Fruit fly (Drosophila melanogaster) whole organism, prepupa: Measurements from ENCODE around the gene Lipt2.

Experiments
- Blimp-1 ChIP-seq: fragments of 200-800 bp; sonication (Bioruptor generic); optimal IDR thresholded peaks from 3 replicates; lab custom pipeline; 2017; ENCODE audit warnings: missing biosample characterization, missing genetic modification characterization, mild to moderate bottlenecking, moderate library complexity, missing genetic modification reagents
- CG15336 ChIP-seq: fragments of 200-800 bp; sonication (Bioruptor generic); IDR thresholded peaks from 2 replicates; pipeline ENCODE4 v1.3.6; 2022; ENCODE audit warnings: missing biosample characterization, missing genetic modification characterization
- CG1621 ChIP-seq: fragments of 200-800 bp; sonication (Bioruptor generic); optimal IDR thresholded peaks from 3 replicates; lab custom pipeline; 2018; ENCODE audit warnings: missing biosample characterization, mild to moderate bottlenecking, missing genetic modification characterization
- CG16779 ChIP-seq: fragments of 200-800 bp; sonication (Bioruptor generic); optimal IDR thresholded peaks from 3 replicates; lab custom pipeline; 2017; ENCODE audit warnings: missing biosample characterization, mild to moderate bottlenecking, missing genetic modification characterization
- CG32006 ChIP-seq: fragments of 200-800 bp; sonication (Bioruptor generic); optimal IDR thresholded peaks from 3 replicates; lab custom pipeline; 2017; ENCODE audit warnings: missing biosample characterization, mild to moderate bottlenecking, missing genetic modification characterization
- CG3919 ChIP-seq: fragments of 200-800 bp; sonication (Bioruptor generic); optimal IDR thresholded peaks from 3 replicates; lab custom pipeline; 2016; ENCODE audit warnings: missing biosample characterization, missing genetic modification characterization
- CG6163 ChIP-seq: fragments of 200-800 bp; sonication (Bioruptor generic); IDR thresholded peaks from 3 replicates; pipeline ENCODE4 v1.3.6; 2022; ENCODE audit warnings: missing biosample characterization, missing genetic modification characterization
- CG6276 ChIP-seq: fragments of 200-800 bp; sonication (Bioruptor generic); optimal IDR thresholded peaks from 2 replicates; lab custom pipeline; 2017; ENCODE audit warnings: missing biosample characterization, mild to moderate bottlenecking, missing genetic modification characterization
- CG6854 ChIP-seq: fragments of 200-800 bp; sonication (Bioruptor generic); optimal IDR thresholded peaks from 2 replicates; lab custom pipeline; 2017; ENCODE audit warnings: missing biosample characterization, mild to moderate bottlenecking, missing genetic modification characterization
- CG8119 ChIP-seq: fragments of 200-800 bp; sonication (Bioruptor generic); IDR thresholded peaks from 3 replicates; pipeline ENCODE4 v1.3.6; 2022; ENCODE audit warnings: missing biosample characterization, missing genetic modification characterization
- CG8319 ChIP-seq: fragments of 200-800 bp; sonication (Bioruptor generic); optimal IDR thresholded peaks from 3 replicates; lab custom pipeline; 2016; ENCODE audit warnings: missing biosample characterization, missing genetic modification characterization
- CG9139 ChIP-seq: fragments of 200-800 bp; sonication (Bioruptor generic); optimal IDR thresholded peaks from 3 replicates; lab custom pipeline; 2017; ENCODE audit warnings: missing biosample characterization, mild to moderate bottlenecking, missing genetic modification characterization
- Eip78C ChIP-seq: fragments of 200-800 bp; sonication (Bioruptor generic); peaks from one replicate; lab custom pipeline; 2016; ENCODE audit warnings: missing biosample characterization, missing genetic modification characterization
- Hr38 ChIP-seq: sonication (Bioruptor generic); optimal IDR thresholded peaks from 2 replicates; lab custom pipeline; 2016; ENCODE audit warnings: missing biosample characterization, missing genetic modification characterization
- Hr39 ChIP-seq: fragments of 200-800 bp; sonication (Bioruptor generic); optimal IDR thresholded peaks from 2 replicates; lab custom pipeline; 2016; ENCODE audit warnings: missing biosample characterization, missing genetic modification characterization
- Lpt ChIP-seq: fragments of 200-800 bp; sonication (Bioruptor generic); optimal IDR thresholded peaks from 3 replicates; lab custom pipeline; 2016; ENCODE audit warnings: missing biosample characterization, missing genetic modification characterization
- Met ChIP-seq: fragments of 200-800 bp; sonication (Bioruptor generic); optimal IDR thresholded peaks from 3 replicates; lab custom pipeline; 2016; ENCODE audit warnings: missing biosample characterization, missing genetic modification characterization
- OdsH ChIP-seq: fragments of 200-800 bp; sonication (Bioruptor generic); optimal IDR thresholded peaks from 3 replicates; lab custom pipeline; 2016; ENCODE audit warnings: missing biosample characterization, missing genetic modification characterization
- Smox ChIP-seq: fragments of 200-800 bp; sonication (Bioruptor generic); optimal IDR thresholded peaks from 3 replicates; lab custom pipeline; 2016; ENCODE audit warnings: missing biosample characterization, missing genetic modification characterization
- achi ChIP-seq: fragments of 200-800 bp; sonication (Bioruptor generic); optimal IDR thresholded peaks from 3 replicates; lab custom pipeline; 2016; ENCODE audit warnings: missing biosample characterization, missing genetic modification characterization
- cyc ChIP-seq: fragments of 200-800 bp; sonication (Bioruptor generic); optimal IDR thresholded peaks from 3 replicates; lab custom pipeline; 2016; ENCODE audit warnings: missing biosample characterization, missing genetic modification characterization
- dac ChIP-seq: fragments of 200-800 bp; sonication (Bioruptor generic); optimal IDR thresholded peaks from 2 replicates; lab custom pipeline; 2017; ENCODE audit warnings: missing biosample characterization, mild to moderate bottlenecking, missing genetic modification characterization
- eg ChIP-seq: fragments of 200-800 bp; sonication (Bioruptor generic); IDR thresholded peaks from 3 replicates; pipeline ENCODE4 v1.3.6; 2022; ENCODE audit warnings: missing biosample characterization, missing genetic modification characterization
- fd59A ChIP-seq: fragments of 200-800 bp; sonication (Bioruptor generic); optimal IDR thresholded peaks from 2 replicates; lab custom pipeline; 2017; ENCODE audit warnings: missing biosample characterization, mild to moderate bottlenecking, missing genetic modification characterization, missing genetic modification reagents
- fkh ChIP-seq: fragments of 200-800 bp; sonication (Bioruptor generic); optimal IDR thresholded peaks from 3 replicates; lab custom pipeline; 2017; ENCODE audit warnings: missing biosample characterization, mild to moderate bottlenecking, missing genetic modification characterization, moderate library complexity
- salr ChIP-seq, 2 experiments: fragments of 200-800 bp; sonication (Bioruptor generic); optimal IDR thresholded peaks; 3 replicates each; lab custom pipeline; 2016 to 2018; ENCODE audit warnings: missing biosample characterization in 2 of 2, missing genetic modification characterization in 2 of 2, mild to moderate bottlenecking in 1 of 2
- ss ChIP-seq, 2 experiments: fragments of 200-800 bp; sonication (Bioruptor generic); optimal IDR thresholded peaks; 2 replicates in 1 of 2; 3 replicates in 1 of 2; lab custom pipeline; 2017 to 2018; ENCODE audit warnings: mild to moderate bottlenecking in 2 of 2, missing biosample characterization in 2 of 2, missing genetic modification characterization in 2 of 2, moderate library complexity in 1 of 2
- svp ChIP-seq: fragments of 200-800 bp; sonication (Bioruptor generic); peaks from one replicate; lab custom pipeline; 2016; ENCODE audit warnings: missing biosample characterization, missing genetic modification characterization
- vri ChIP-seq: fragments of 200-800 bp; sonication (Bioruptor generic); optimal IDR thresholded peaks from 3 replicates; lab custom pipeline; 2016; ENCODE audit warnings: missing biosample characterization, mild to moderate bottlenecking, missing genetic modification characterization

The Lipt2 gene

DNA sequence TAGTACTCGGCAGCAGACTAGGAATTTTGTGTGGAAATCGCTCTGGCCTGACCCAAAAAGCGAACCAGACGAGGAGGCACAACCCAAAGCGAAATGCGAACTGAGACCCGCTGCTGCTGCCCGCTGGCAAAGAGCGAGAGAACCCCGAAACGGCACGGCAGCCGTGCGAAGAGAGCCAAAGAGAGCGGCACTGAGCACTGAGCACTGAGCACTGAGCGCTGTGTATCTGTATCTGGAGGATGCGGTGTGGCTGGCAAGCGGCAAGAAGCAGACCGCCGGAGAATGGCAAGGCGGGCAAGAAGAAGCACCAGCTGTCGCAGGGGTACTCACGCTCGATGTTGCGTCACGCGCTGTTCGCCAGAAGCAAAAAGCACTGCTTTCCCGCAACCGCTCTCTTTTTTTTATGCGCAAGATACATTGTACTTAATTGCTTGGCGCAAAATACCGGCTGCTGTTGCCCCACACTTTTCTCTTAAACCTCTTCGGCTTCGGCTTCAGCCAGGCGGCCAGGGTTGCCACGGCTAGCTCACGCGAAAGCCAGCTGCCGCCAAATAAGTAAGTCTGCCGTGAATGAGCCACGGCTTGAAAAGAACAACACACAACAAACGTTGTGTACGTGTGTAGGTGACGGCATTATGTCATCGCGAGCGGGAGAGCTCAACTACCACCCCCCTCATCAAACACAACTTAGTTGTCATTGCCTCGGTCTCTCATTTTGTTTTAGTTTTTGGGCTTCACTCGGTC is 16.3 kb upstream of the Lipt2 start (continued):
- TF ChIP-seq salr (GFP tag; optimal IDR thresholded peaks at IDR 0.05; lab: Kevin White, UChicago) (no peak), fd59A (no peak), CG9139 (GFP tag; lab: Kevin White, UChicago) (no peak), cyc (GFP tag; lab: Kevin White, UChicago) (no peak), CG6163 (peak; percentile 63; the same call in 2 of the 3 replicates), Hr39 (no peak), Lpt (GFP tag; lab: Kevin White, UChicago) (peak; percentile 16), OdsH (GFP tag; lab: Kevin White, UChicago) (no peak), CG32006 (GFP tag; lab: Kevin White, UChicago) (no peak), CG6854 (GFP tag; lab: Kevin White, UChicago) (peak; percentile 84), achi (GFP tag; lab: Kevin White, UChicago) (no peak)

DNA sequence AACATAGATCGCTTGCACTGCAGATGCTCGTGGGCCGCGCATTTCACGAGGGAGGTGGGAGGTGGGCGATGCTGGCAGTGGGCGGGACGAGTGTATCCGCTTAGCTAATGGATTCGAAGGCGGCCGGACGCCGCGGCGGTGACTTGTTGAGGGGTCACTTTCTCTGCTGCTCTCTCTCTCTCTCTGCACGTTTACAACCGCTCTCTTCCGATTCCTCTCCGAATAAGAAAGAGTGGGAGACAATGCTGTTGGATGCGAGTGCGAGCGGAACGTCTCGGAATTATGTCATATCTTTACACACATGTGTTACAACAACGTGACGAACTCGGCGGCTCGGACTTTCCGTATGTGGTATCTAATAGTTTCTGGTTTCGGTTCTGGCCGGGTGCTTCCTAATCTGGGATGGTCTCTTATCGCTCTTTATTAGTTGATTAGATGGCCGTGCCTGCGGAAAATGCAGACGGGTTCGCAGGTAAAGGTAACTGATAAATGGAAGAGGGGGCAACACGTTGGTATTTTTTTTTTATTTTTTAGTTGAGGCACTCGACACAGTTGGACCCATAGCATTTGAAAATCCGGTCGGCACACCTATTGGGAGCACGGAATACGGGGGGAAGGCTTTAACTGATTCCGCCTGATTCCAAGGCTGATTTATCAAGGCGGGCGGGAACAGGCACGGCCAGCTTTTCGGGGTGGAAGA is 15.4 kb upstream of the Lipt2 start:
- TF ChIP-seq CG3919 (GFP tag; lab: Kevin White, UChicago) (peak; percentile 3), svp (peak; percentile 79), Eip78C (GFP tag; lab: Kevin White, UChicago) (peak; percentile 11), fd59A (no peak), CG6854 (GFP tag; lab: Kevin White, UChicago) (peak; percentile 58), dac (GFP tag; lab: Kevin White, UChicago) (no peak), CG15336 (peak; percentile 38; the same call in 1 of the 2 replicates), CG8319 (GFP tag; lab: Kevin White, UChicago) (no peak), CG8119 (GFP tag; lab: Robert Waterston, UW) (peak; percentile 37; the same call in 1 of the 3 replicates), fkh (GFP tag; lab: Kevin White, UChicago) (peak; percentile 4), eg (GFP tag; lab: Robert Waterston, UW) (peak; percentile 37; the same call in 1 of the 3 replicates), Blimp-1 (peak; percentile 63), vri (GFP tag; lab: Kevin White, UChicago) (peak; percentile 94), CG6163 (no peak), CG16779 (tag; lab: Kevin White, UChicago) (peak; percentile 26)
- TF ChIP-seq, all 60 proteins: peak for 11

DNA sequence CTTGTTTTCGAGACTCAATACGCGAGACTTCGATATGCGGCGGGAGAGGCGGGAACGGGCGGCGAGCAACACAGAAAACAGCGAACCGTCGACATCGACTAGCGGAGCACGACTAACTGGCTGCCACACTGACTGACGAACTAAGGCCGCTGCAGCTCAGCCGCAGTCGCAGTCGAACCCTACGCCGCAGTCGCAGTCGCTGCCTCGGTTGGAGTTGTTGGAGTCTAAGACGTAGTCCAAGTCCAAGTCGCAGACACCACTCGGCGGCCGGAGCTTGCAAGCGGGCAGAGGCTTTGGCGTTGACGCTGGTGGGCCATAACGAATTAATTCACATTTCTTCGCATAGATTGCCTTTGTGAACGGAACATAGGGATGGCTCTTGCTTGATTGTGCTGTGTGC is 13.6 kb upstream of the Lipt2 start:
- TF ChIP-seq eg (GFP tag; lab: Robert Waterston, UW) = peak; percentile 29; the same call in 1 of the 3 replicates
- no peak for TF ChIP-seq CG9139 (GFP tag; lab: Kevin White, UChicago)
- TF ChIP-seq CG8119 (GFP tag; lab: Robert Waterston, UW) = 0 out of 3 replicates have a peak, but pooled peaks have one; percentile 21
- 0 out of 2 replicates have a peak, but pooled peaks have one; percentile 21 for TF ChIP-seq CG15336
- TF ChIP-seq Hr38 (GFP tag; lab: Kevin White, UChicago) = no peak
- peak; percentile 31 for TF ChIP-seq CG1621 (tag; lab: Kevin White, UChicago)
- peak; percentile 34 for TF ChIP-seq Eip78C (GFP tag; lab: Kevin White, UChicago)
- TF ChIP-seq fkh (GFP tag; lab: Kevin White, UChicago) = no peak

DNA sequence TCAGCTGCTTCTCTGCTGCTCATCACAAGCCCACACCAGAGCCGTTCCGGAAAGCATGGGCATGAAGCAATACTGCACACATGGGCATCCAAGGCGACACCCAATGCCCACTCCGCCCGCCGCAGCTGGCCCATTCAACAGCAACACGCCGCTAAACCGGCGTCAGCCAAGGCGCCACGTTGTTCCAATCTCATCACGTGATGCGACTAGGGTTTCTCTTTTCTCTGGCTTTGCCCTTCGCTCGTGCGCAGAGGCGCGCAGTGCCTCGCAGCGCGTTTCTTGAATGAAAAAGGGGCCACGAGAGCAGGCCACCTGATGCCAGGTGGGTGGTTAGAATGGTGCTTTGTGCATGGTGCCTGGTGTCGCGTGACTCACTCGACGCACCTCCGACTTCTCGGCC is 12.1 kb upstream of the Lipt2 start:
- peak in 1 of 2 experiments; percentile 17 for TF ChIP-seq ss (GFP tag; optimal IDR thresholded peaks at IDR 0.05; lab: Kevin White, UChicago)
- TF ChIP-seq CG8119 (GFP tag; lab: Robert Waterston, UW) = no peak
- no peak for TF ChIP-seq eg (GFP tag; lab: Robert Waterston, UW)
- TF ChIP-seq svp = peak; percentile 0

dm6 chr3R:4446455-4447224 is 9.5 kb upstream of the Lipt2 start:
- peak; percentile 53 for TF ChIP-seq Eip78C (GFP tag; lab: Kevin White, UChicago)
- no peak for TF ChIP-seq Smox
- TF ChIP-seq fkh (GFP tag; lab: Kevin White, UChicago) = peak; percentile 17
- TF ChIP-seq Met (GFP tag; lab: Kevin White, UChicago) = no peak
- TF ChIP-seq CG6276 (GFP tag; lab: Kevin White, UChicago) = no peak
